Worm (Caenorhabditis elegans) whole organism, midembryonic: Measurements from ENCODE around the gene str-57.
A peak's percentile ranks its signal among the peaks of the same experiment; 100 is the strongest.

Source experiments
- T22C8.4 ChIP-seq: fragments of 200-800 bp; sonication (Bioruptor generic); IDR thresholded peaks from 2 replicates; pipeline ENCODE4 v1.3.6; 2022; ENCODE audit warnings: missing genetic modification characterization, missing compliant biosample characterization
- cog-1 ChIP-seq: sonication (generic microtip); optimal IDR thresholded peaks from 2 replicates; lab custom pipeline; 2016; ENCODE audit warnings: missing genetic modification characterization, missing compliant biosample characterization
- flt-1 ChIP-seq: fragments of 200-800 bp; sonication (Bioruptor generic); IDR thresholded peaks from 2 replicates; pipeline ENCODE4 v1.3.6; 2022; ENCODE audit warnings: missing genetic modification characterization, missing compliant biosample characterization
- klf-2 ChIP-seq: fragments of 200-800 bp; sonication (Bioruptor generic); conservative IDR thresholded peaks from 2 replicates; pipeline ENCODE4 v1.3.6; 2022; ENCODE audit warnings: missing genetic modification reagents, missing genetic modification characterization, missing compliant biosample characterization
- med-1 ChIP-seq: sonication (generic microtip); optimal IDR thresholded peaks from 2 replicates; lab custom pipeline; 2017; ENCODE audit warnings: missing genetic modification characterization, mild to moderate bottlenecking, missing compliant biosample characterization, antibody characterized with exemption, missing genetic modification reagents; ENCODE audit not compliant: insufficient read depth
- ref-1 ChIP-seq: fragments of 200-800 bp; sonication (Bioruptor generic); conservative IDR thresholded peaks from 2 replicates; pipeline ENCODE4 v1.3.6; 2022; ENCODE audit warnings: missing genetic modification reagents, missing genetic modification characterization, missing compliant biosample characterization
- tab-1 ChIP-seq: fragments of 200-800 bp; sonication (Bioruptor generic); IDR thresholded peaks from 2 replicates; pipeline ENCODE4 v1.3.6; 2022; ENCODE audit warnings: missing genetic modification characterization, missing compliant biosample characterization
- ztf-23 ChIP-seq: fragments of 200-800 bp; sonication (Bioruptor generic); IDR thresholded peaks from 2 replicates; pipeline ENCODE4 v1.3.6; 2022; ENCODE audit warnings: missing genetic modification reagents, missing genetic modification characterization, missing compliant biosample characterization
- ztf-29 ChIP-seq: fragments of 200-800 bp; sonication (Bioruptor generic); IDR thresholded peaks from 2 replicates; pipeline ENCODE4 v1.3.6; 2022; ENCODE audit warnings: missing genetic modification reagents, missing genetic modification characterization, missing compliant biosample characterization

The str-57 gene

ce11 chrV:15858292-15858691 lies 12.2 kb upstream of the str-57 start, which contains the start of gene srh-148:
TSS of gene srh-148 (minus strand) at chrV:15858392.
- TF ChIP-seq tab-1 (GFP tag; lab: Robert Waterston, UW) = no peak
- TF ChIP-seq ref-1 (GFP tag; lab: Robert Waterston, UW) = no peak
- no peak for TF ChIP-seq cog-1
- TF ChIP-seq klf-2 (GFP tag; lab: Robert Waterston, UW) = no peak
- TF ChIP-seq ztf-23 (GFP tag; lab: Robert Waterston, UW) = no peak
- no peak for TF ChIP-seq T22C8.4 (GFP tag; lab: Robert Waterston, UW)

ce11 chrV:15862599-15862998 lies 7.9 kb upstream of the str-57 start, which contains the start of gene srz-12:
TSS of gene srz-12 (minus strand) at chrV:15862699.
- TF ChIP-seq ztf-23 (GFP tag; lab: Robert Waterston, UW) (no peak), T22C8.4 (GFP tag; lab: Robert Waterston, UW) (no peak), ref-1 (GFP tag; lab: Robert Waterston, UW) (no peak), med-1 (no peak), ztf-29 (GFP tag; lab: Robert Waterston, UW) (no peak), flt-1 (GFP tag; lab: Robert Waterston, UW) (no peak), cog-1 (no peak), klf-2 (GFP tag; lab: Robert Waterston, UW) (no peak), tab-1 (GFP tag; lab: Robert Waterston, UW) (no peak)

- no peak for TF ChIP-seq klf-2 (GFP tag; lab: Robert Waterston, UW)
- TF ChIP-seq ztf-23 (GFP tag; lab: Robert Waterston, UW) = no peak
- no peak for TF ChIP-seq T22C8.4 (GFP tag; lab: Robert Waterston, UW)
- no peak for TF ChIP-seq ztf-29 (GFP tag; lab: Robert Waterston, UW)
Measured at ce11 chrV:15863042-15863441, 7.4 kb upstream of the str-57 start, which contains the start of gene srh-299. TSS of gene srh-299 (plus strand) at chrV:15863342.

- TF ChIP-seq klf-2 (GFP tag; lab: Robert Waterston, UW) (no peak), tab-1 (GFP tag; lab: Robert Waterston, UW) (no peak), T22C8.4 (GFP tag; lab: Robert Waterston, UW) (no peak), ztf-29 (GFP tag; lab: Robert Waterston, UW) (no peak), med-1 (no peak), ref-1 (GFP tag; lab: Robert Waterston, UW) (no peak)
Measured at ce11 chrV:15865839-15866238, 4.6 kb upstream of the str-57 start, which contains the start of gene srh-293. TSS of gene srh-293 (plus strand) at chrV:15866139.

- TF ChIP-seq cog-1 (no peak), ref-1 (GFP tag; lab: Robert Waterston, UW) (no peak), flt-1 (GFP tag; lab: Robert Waterston, UW) (no peak), med-1 (no peak), ztf-23 (GFP tag; lab: Robert Waterston, UW) (no peak), tab-1 (GFP tag; lab: Robert Waterston, UW) (no peak), T22C8.4 (GFP tag; lab: Robert Waterston, UW) (no peak), ztf-29 (GFP tag; lab: Robert Waterston, UW) (no peak), klf-2 (GFP tag; lab: Robert Waterston, UW) (no peak)
Measured at ce11 chrV:15867373-15867772, 3.1 kb upstream of the str-57 start, which contains the start of gene fbxa-197. TSS of gene fbxa-197 (plus strand) at chrV:15867673.

- TF ChIP-seq ref-1 (GFP tag; lab: Robert Waterston, UW) (no peak), ztf-29 (GFP tag; lab: Robert Waterston, UW) (no peak), flt-1 (GFP tag; lab: Robert Waterston, UW) (no peak), cog-1 (no peak), klf-2 (GFP tag; lab: Robert Waterston, UW) (no peak), med-1 (no peak), T22C8.4 (GFP tag; lab: Robert Waterston, UW) (no peak), ztf-23 (GFP tag; lab: Robert Waterston, UW) (no peak), tab-1 (GFP tag; lab: Robert Waterston, UW) (no peak)
Measured at ce11 chrV:15872273-15872672, 1.8 kb downstream of the str-57 start, which contains the start of gene str-56. TSS of gene str-56 (plus strand) at chrV:15872573.

ce11 chrV:15873762-15874161 lies 3.3 kb downstream of the str-57 start:
- peak; percentile 99 for TF ChIP-seq ztf-23 (GFP tag; lab: Robert Waterston, UW)
- peak; percentile 99 for TF ChIP-seq T22C8.4 (GFP tag; lab: Robert Waterston, UW)
- peak; percentile 100 for TF ChIP-seq tab-1 (GFP tag; lab: Robert Waterston, UW)
- peak; percentile 99 for TF ChIP-seq flt-1 (GFP tag; lab: Robert Waterston, UW)
- peak; percentile 91 for TF ChIP-seq med-1
- TF ChIP-seq ref-1 (GFP tag; lab: Robert Waterston, UW) = peak; percentile 100
- peak; percentile 96 for TF ChIP-seq cog-1
- peak; percentile 100 for TF ChIP-seq ztf-29 (GFP tag; lab: Robert Waterston, UW)
- TF ChIP-seq klf-2 (GFP tag; lab: Robert Waterston, UW) = peak; percentile 99

- TF ChIP-seq T22C8.4 (GFP tag; lab: Robert Waterston, UW) (no peak), flt-1 (GFP tag; lab: Robert Waterston, UW) (no peak), med-1 (no peak), ztf-29 (GFP tag; lab: Robert Waterston, UW) (no peak), ref-1 (GFP tag; lab: Robert Waterston, UW) (no peak)
Measured at ce11 chrV:15876308-15876707, 5.9 kb downstream of the str-57 start, which contains the start of gene nhr-102. TSS of gene nhr-102 (minus strand) at chrV:15876408.

- no peak for TF ChIP-seq T22C8.4 (GFP tag; lab: Robert Waterston, UW)
- TF ChIP-seq klf-2 (GFP tag; lab: Robert Waterston, UW) = no peak
- no peak for TF ChIP-seq flt-1 (GFP tag; lab: Robert Waterston, UW)
- no peak for TF ChIP-seq ref-1 (GFP tag; lab: Robert Waterston, UW)
- TF ChIP-seq tab-1 (GFP tag; lab: Robert Waterston, UW) = no peak
- TF ChIP-seq med-1 = no peak
- TF ChIP-seq cog-1 = no peak
- TF ChIP-seq ztf-23 (GFP tag; lab: Robert Waterston, UW) = no peak
- no peak for TF ChIP-seq ztf-29 (GFP tag; lab: Robert Waterston, UW)
Measured at ce11 chrV:15879508-15879907, 9.1 kb downstream of the str-57 start, which contains the start of gene nhr-84. TSS of gene nhr-84 (minus strand) at chrV:15879608.

- TF ChIP-seq ztf-23 (GFP tag; lab: Robert Waterston, UW) (no peak), ref-1 (GFP tag; lab: Robert Waterston, UW) (no peak), tab-1 (GFP tag; lab: Robert Waterston, UW) (no peak), klf-2 (GFP tag; lab: Robert Waterston, UW) (no peak), med-1 (no peak), ztf-29 (GFP tag; lab: Robert Waterston, UW) (no peak), flt-1 (GFP tag; lab: Robert Waterston, UW) (no peak), cog-1 (no peak), T22C8.4 (GFP tag; lab: Robert Waterston, UW) (no peak)
Measured at ce11 chrV:15880033-15880432, 9.6 kb downstream of the str-57 start.
